Fruit fly (Drosophila melanogaster): ENCODE measurements around the gene CG42263.

CG42263 gene

dm6 chr3L:19955699-19956098 lies at the start of gene CG42263:
Gene CG42263, minus strand, starts transcription at chr3L:19955799.
- TF ChIP-seq pad (GFP tag; optimal IDR thresholded peaks at IDR 0.05), result no peak
- TF ChIP-seq Crg-1 (GFP tag; optimal IDR thresholded peaks at IDR 0.05), result no peak
- no peak for TF ChIP-seq CG1620 (GFP tag; optimal IDR thresholded peaks at IDR 0.05)
- TF ChIP-seq kay (GFP tag; ENCODE audit: borderline replicate concordance), result no peak
- no peak for TF ChIP-seq ovo (GFP tag; optimal IDR thresholded peaks at IDR 0.05)
- TF ChIP-seq Clk (GFP tag; optimal IDR thresholded peaks at IDR 0.05), result no peak
- no peak for TF ChIP-seq CG7101 (tag; optimal IDR thresholded peaks at IDR 0.05)
- no peak for TF ChIP-seq tj (GFP tag; optimal IDR thresholded peaks at IDR 0.05)
- TF ChIP-seq CG5204 (GFP tag; optimal IDR thresholded peaks at IDR 0.05), result no peak
- no peak for TF ChIP-seq CG7045 (GFP tag; optimal IDR thresholded peaks at IDR 0.05)
- TF ChIP-seq cic (GFP tag; optimal IDR thresholded peaks at IDR 0.05), result no peak
- TF ChIP-seq bab1 (GFP tag; optimal IDR thresholded peaks at IDR 0.05), result no peak
- TF ChIP-seq Hr96 (GFP tag; optimal IDR thresholded peaks at IDR 0.05), result no peak
- TF ChIP-seq CG33017 (tag; optimal IDR thresholded peaks at IDR 0.05), result no peak
- TF ChIP-seq CG12768 (GFP tag; optimal IDR thresholded peaks at IDR 0.05), result no peak
- TF ChIP-seq CG11617 (GFP tag; optimal IDR thresholded peaks at IDR 0.05), result no peak
- no peak for TF ChIP-seq toe (GFP tag; optimal IDR thresholded peaks at IDR 0.05)
- no peak for TF ChIP-seq cnc (optimal IDR thresholded peaks at IDR 0.05)

dm6 chr3L:20005033-20005782 lies 49.6 kb upstream of the CG42263 start, which contains the start of gene kug:
Gene kug, plus strand, starts transcription at chr3L:20005301.
- no peak for TF ChIP-seq cnc (optimal IDR thresholded peaks at IDR 0.05)
- TF ChIP-seq pad (GFP tag; optimal IDR thresholded peaks at IDR 0.05), result peak; percentile 79
- TF ChIP-seq bab1 (GFP tag; optimal IDR thresholded peaks at IDR 0.05), result no peak

dm6 chr3L:20004442-20004869 lies 48.9 kb upstream of the CG42263 start:
- no peak for TF ChIP-seq toe (GFP tag; optimal IDR thresholded peaks at IDR 0.05)
- TF ChIP-seq CG11617 (GFP tag; optimal IDR thresholded peaks at IDR 0.05), result no peak
- TF ChIP-seq CG1620 (GFP tag; optimal IDR thresholded peaks at IDR 0.05), result no peak
- TF ChIP-seq cic (GFP tag; optimal IDR thresholded peaks at IDR 0.05), result no peak

- TF ChIP-seq CG7045 (GFP tag; optimal IDR thresholded peaks at IDR 0.05) (no peak), CG5204 (GFP tag; optimal IDR thresholded peaks at IDR 0.05) (no peak), cic (GFP tag; optimal IDR thresholded peaks at IDR 0.05) (no peak), CG7101 (tag; optimal IDR thresholded peaks at IDR 0.05) (no peak)
Measured at dm6 chr3L:20003235-20003493, 47.6 kb upstream of the CG42263 start.

- TF ChIP-seq bab1 (GFP tag; optimal IDR thresholded peaks at IDR 0.05), result peak; percentile 92
- no peak for TF ChIP-seq Hr96 (GFP tag; optimal IDR thresholded peaks at IDR 0.05)
- peak; percentile 82 for TF ChIP-seq CG14711 (tag; optimal IDR thresholded peaks at IDR 0.05)
- peak; percentile 80 for TF ChIP-seq Clk (GFP tag; optimal IDR thresholded peaks at IDR 0.05)
- no peak for TF ChIP-seq cnc (optimal IDR thresholded peaks at IDR 0.05)
- TF ChIP-seq CG7045 (GFP tag; optimal IDR thresholded peaks at IDR 0.05), result peak; percentile 85
- peak; percentile 85 for TF ChIP-seq toe (GFP tag; optimal IDR thresholded peaks at IDR 0.05)
- TF ChIP-seq CG5204 (GFP tag; optimal IDR thresholded peaks at IDR 0.05), result peak; percentile 76
- peak; percentile 43 for TF ChIP-seq ovo (GFP tag; optimal IDR thresholded peaks at IDR 0.05)
- peak; percentile 66 for TF ChIP-seq pad (GFP tag; optimal IDR thresholded peaks at IDR 0.05)
- TF ChIP-seq CG12768 (GFP tag; optimal IDR thresholded peaks at IDR 0.05), result peak; percentile 87
- TF ChIP-seq CG11617 (GFP tag; optimal IDR thresholded peaks at IDR 0.05), result peak; percentile 86
- TF ChIP-seq cic (GFP tag; optimal IDR thresholded peaks at IDR 0.05), result peak; percentile 63
- peak; percentile 78 for TF ChIP-seq CG1620 (GFP tag; optimal IDR thresholded peaks at IDR 0.05)
- TF ChIP-seq CG33017 (tag; optimal IDR thresholded peaks at IDR 0.05), result peak; percentile 85
- TF ChIP-seq Crg-1 (GFP tag; optimal IDR thresholded peaks at IDR 0.05), result peak; percentile 71
- TF ChIP-seq CG7101 (tag; optimal IDR thresholded peaks at IDR 0.05), result peak; percentile 89
- TF ChIP-seq kay (GFP tag; ENCODE audit: borderline replicate concordance), result peak; percentile 75
- TF ChIP-seq Mnt (GFP tag; optimal IDR thresholded peaks at IDR 0.05), result peak; percentile 62
- TF ChIP-seq tj (GFP tag; optimal IDR thresholded peaks at IDR 0.05), result peak; percentile 59
Measured at dm6 chr3L:20002482-20003234, 47.1 kb upstream of the CG42263 start, which contains the start of gene CG7668. Gene CG7668, plus strand, starts transcription at chr3L:20002736.

- peak; percentile 67 for TF ChIP-seq Mnt (GFP tag; optimal IDR thresholded peaks at IDR 0.05)
- no peak for TF ChIP-seq kay (GFP tag; ENCODE audit: borderline replicate concordance)
Measured at dm6 chr3L:20000878-20001640, 45.5 kb upstream of the CG42263 start.

All from whole organism, adult.